Worm (Caenorhabditis elegans) whole organism, L2 larva: ENCODE results near the gene Y17D7B.10.

Experiments
- R02D3.7 ChIP-seq: fragments of 150-350 bp; optimal IDR thresholded peaks from 2 replicates; lab custom pipeline; 2014; ENCODE audit warnings: missing biosample characterization, missing genetic modification characterization
- fos-1 ChIP-seq: fragments of 150-350 bp; optimal IDR thresholded peaks from 2 replicates; lab custom pipeline; 2014; ENCODE audit warnings: missing biosample characterization, missing genetic modification characterization
- lin-39 ChIP-seq: fragments of 150-350 bp; optimal IDR thresholded peaks from 2 replicates; lab custom pipeline; 2014; ENCODE audit warnings: missing biosample characterization, missing genetic modification reagents, missing genetic modification characterization
- mdl-1 ChIP-seq, 2 experiments: fragments of 150-350 bp in 1 of 2; sonication (generic microtip) in 1 of 2; optimal IDR thresholded peaks; 2 replicates each; lab custom pipeline; 2017; ENCODE audit warnings: missing biosample characterization in 2 of 2, missing genetic modification characterization in 2 of 2
- nhr-12 ChIP-seq: fragments of 150-350 bp; optimal IDR thresholded peaks from 2 replicates; lab custom pipeline; 2014; ENCODE audit warnings: missing biosample characterization, missing genetic modification characterization
- nhr-6 ChIP-seq: fragments of 150-350 bp; optimal IDR thresholded peaks from 2 replicates; lab custom pipeline; 2014; ENCODE audit warnings: missing biosample characterization, missing genetic modification characterization
- nhr-77 ChIP-seq: fragments of 150-350 bp; optimal IDR thresholded peaks from 2 replicates; lab custom pipeline; 2014; ENCODE audit warnings: missing biosample characterization, missing genetic modification characterization
- unc-62 ChIP-seq: fragments of 150-350 bp; optimal IDR thresholded peaks from 2 replicates; lab custom pipeline; 2014; ENCODE audit warnings: missing biosample characterization, missing genetic modification reagents, missing genetic modification characterization

DNA sequence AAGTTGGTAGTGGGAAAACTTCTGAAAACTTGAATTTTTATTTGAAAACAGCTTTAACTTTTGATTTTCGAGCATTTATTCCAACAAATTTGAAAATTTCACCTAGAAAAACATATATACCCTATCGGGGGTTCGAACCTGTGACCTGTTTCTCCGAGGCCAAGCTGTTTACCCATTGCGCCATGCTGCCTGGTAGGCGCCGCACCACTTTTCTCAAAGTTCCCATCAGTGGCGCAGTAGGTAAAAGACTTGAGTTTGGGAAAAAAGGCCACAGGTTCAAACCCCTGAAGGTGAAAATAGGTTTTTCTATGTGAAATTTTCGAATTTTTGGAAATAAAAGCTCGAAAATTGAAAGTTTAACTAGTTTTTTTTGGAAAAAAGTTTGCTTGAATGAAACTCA lies 2.9 kb upstream of the Y17D7B.10 start:
- TF ChIP-seq R02D3.7 (tag; lab: Kevin White, UChicago), result no peak
- no peak for TF ChIP-seq mdl-1 (tag; optimal IDR thresholded peaks at IDR 0.05; lab: Kevin White, UChicago)
- TF ChIP-seq nhr-6 (tag; lab: Kevin White, UChicago), result no peak
- TF ChIP-seq nhr-12, result no peak
- no peak for TF ChIP-seq lin-39 (tag; lab: Kevin White, UChicago)
- no peak for TF ChIP-seq unc-62 (GFP tag; lab: Kevin White, UChicago)
- TF ChIP-seq nhr-77 (tag; lab: Kevin White, UChicago), result no peak
- TF ChIP-seq fos-1 (tag; lab: Kevin White, UChicago), result no peak
